Fruit fly (Drosophila melanogaster) whole organism, embryonic: ENCODE results near the gene CG2854.

Experiments used
- B-H1 ChIP-seq: fragments of 200-800 bp; sonication (Bioruptor generic); IDR thresholded peaks from 3 replicates; pipeline ENCODE4 v1.3.6; 2022; ENCODE audit warnings: missing biosample characterization, missing genetic modification characterization
- CG10209 ChIP-seq: fragments of 200-800 bp; sonication (Bioruptor generic); optimal IDR thresholded peaks from 3 replicates; lab custom pipeline; 2017; ENCODE audit warnings: missing biosample characterization, mild to moderate bottlenecking, missing genetic modification characterization, missing genetic modification reagents
- CG11695 ChIP-seq: fragments of 200-800 bp; sonication (Bioruptor generic); IDR thresholded peaks from 3 replicates; pipeline ENCODE4 v1.3.6; 2022; ENCODE audit warnings: missing biosample characterization, missing genetic modification characterization
- CG1233 ChIP-seq: fragments of 200-800 bp; sonication (Bioruptor generic); optimal IDR thresholded peaks from 4 replicates; lab custom pipeline; 2018; ENCODE audit warnings: missing biosample characterization, mild to moderate bottlenecking, missing genetic modification characterization
- CG12769 ChIP-seq: fragments of 200-800 bp; sonication (Bioruptor generic); optimal IDR thresholded peaks from 2 replicates; lab custom pipeline; 2019; ENCODE audit warnings: missing biosample characterization, mild to moderate bottlenecking, missing genetic modification characterization, moderate library complexity
- CG14710 ChIP-seq: fragments of 200-800 bp; sonication (Bioruptor generic); optimal IDR thresholded peaks from 3 replicates; lab custom pipeline; 2019; ENCODE audit warnings: missing biosample characterization, mild to moderate bottlenecking, missing genetic modification characterization, moderate library complexity
- CG15479 ChIP-seq: fragments of 200-800 bp; sonication (Bioruptor generic); optimal IDR thresholded peaks from 3 replicates; lab custom pipeline; 2019; ENCODE audit warnings: missing biosample characterization, mild to moderate bottlenecking, missing genetic modification characterization, moderate library complexity
- CG16863 ChIP-seq: fragments of 200-800 bp; sonication (Bioruptor generic); optimal IDR thresholded peaks from 3 replicates; lab custom pipeline; 2016; ENCODE audit warnings: missing biosample characterization, missing genetic modification characterization
- CG17912 ChIP-seq: fragments of 200-800 bp; sonication (Bioruptor generic); optimal IDR thresholded peaks from 2 replicates; lab custom pipeline; 2018; ENCODE audit warnings: missing biosample characterization, mild to moderate bottlenecking, missing genetic modification characterization
- CG2875 ChIP-seq: fragments of 200-800 bp; sonication (Bioruptor generic); optimal IDR thresholded peaks from 2 replicates; lab custom pipeline; 2017; ENCODE audit warnings: missing biosample characterization, mild to moderate bottlenecking, missing genetic modification characterization, missing genetic modification reagents
- CG30403 ChIP-seq: fragments of 200-800 bp; sonication (Bioruptor generic); optimal IDR thresholded peaks from 3 replicates; lab custom pipeline; 2016; ENCODE audit warnings: missing biosample characterization, missing genetic modification characterization
- CG33213 ChIP-seq: fragments of 200-800 bp; sonication (Bioruptor generic); optimal IDR thresholded peaks from 3 replicates; lab custom pipeline; 2016; ENCODE audit warnings: missing biosample characterization, missing genetic modification characterization
- CG3726 ChIP-seq: fragments of 200-800 bp; sonication (Bioruptor generic); IDR thresholded peaks from 3 replicates; pipeline ENCODE4, ENCODE4 v1.3.6; 2022; ENCODE audit warnings: missing biosample characterization, missing genetic modification characterization
- CG4730 ChIP-seq: fragments of 200-800 bp; sonication (Bioruptor generic); IDR thresholded peaks from 2 replicates; pipeline ENCODE4 v1.3.6; 2022; ENCODE audit warnings: missing biosample characterization, missing genetic modification characterization
- CG5245 ChIP-seq: fragments of 200-800 bp; sonication (Bioruptor generic); optimal IDR thresholded peaks from 3 replicates; lab custom pipeline; 2016; ENCODE audit warnings: missing biosample characterization, missing genetic modification characterization
- CG6175 ChIP-seq: fragments of 200-800 bp; sonication (Bioruptor generic); IDR thresholded peaks from 3 replicates; pipeline ENCODE4 v1.3.6; 2022; ENCODE audit warnings: missing biosample characterization, missing genetic modification characterization
- CG7839 ChIP-seq: fragments of 200-800 bp; sonication (Bioruptor generic); optimal IDR thresholded peaks from 3 replicates; lab custom pipeline; 2018; ENCODE audit warnings: missing biosample characterization, mild to moderate bottlenecking, missing genetic modification characterization, moderate library complexity
- CG9797 ChIP-seq: fragments of 200-800 bp; sonication (Bioruptor generic); optimal IDR thresholded peaks from 3 replicates; lab custom pipeline; 2018; ENCODE audit warnings: missing biosample characterization, mild to moderate bottlenecking, missing genetic modification characterization
- CHES-1-like ChIP-seq: fragments of 200-800 bp; sonication (Bioruptor generic); optimal IDR thresholded peaks from 2 replicates; lab custom pipeline; 2016; ENCODE audit warnings: missing biosample characterization, missing genetic modification characterization
- D19A ChIP-seq: fragments of 200-800 bp; optimal IDR thresholded peaks from 3 replicates; lab custom pipeline; 2019; ENCODE audit warnings: missing biosample characterization, mild to moderate bottlenecking, missing genetic modification characterization, moderate library complexity
- Dfd ChIP-seq, 2 experiments: fragments of >200 bp; optimal IDR thresholded peaks; 2 replicates each; lab custom pipeline; 2017; ENCODE audit warnings: missing biosample characterization in 2 of 2, missing genetic modification characterization in 2 of 2
- ERR ChIP-seq: fragments of 200-800 bp; sonication (Bioruptor generic); optimal IDR thresholded peaks from 2 replicates; lab custom pipeline; 2016; ENCODE audit warnings: missing biosample characterization, missing genetic modification characterization
- Lhr ChIP-seq: fragments of 200-800 bp; sonication (Bioruptor generic); optimal IDR thresholded peaks from 3 replicates; lab custom pipeline; 2017; ENCODE audit warnings: mild to moderate bottlenecking, missing biosample characterization, missing genetic modification reagents, missing genetic modification characterization
- Nf-YA ChIP-seq: fragments of 200-800 bp; sonication (Bioruptor generic); IDR thresholded peaks from 2 replicates; pipeline ENCODE4 v1.3.6; 2022; ENCODE audit warnings: missing biosample characterization, missing genetic modification characterization
- Opbp ChIP-seq: fragments of 200-800 bp; sonication (Bioruptor generic); IDR thresholded peaks from 3 replicates; pipeline ENCODE4 v1.3.6; 2022; ENCODE audit warnings: missing biosample characterization, missing genetic modification characterization; ENCODE audit not compliant: partially characterized antibody
- PHDP ChIP-seq: fragments of 200-800 bp; sonication (Bioruptor generic); optimal IDR thresholded peaks from 3 replicates; lab custom pipeline; 2018; ENCODE audit warnings: missing biosample characterization, mild to moderate bottlenecking, missing genetic modification characterization, moderate library complexity
- TFAM ChIP-seq: fragments of 200-800 bp; sonication (Bioruptor generic); optimal IDR thresholded peaks from 2 replicates; lab custom pipeline; 2017; ENCODE audit warnings: missing biosample characterization, missing genetic modification characterization, inconsistent platforms
- abd-A ChIP-seq: fragments of 200-800 bp; sonication (Bioruptor generic); optimal IDR thresholded peaks from 3 replicates; lab custom pipeline; 2019; ENCODE audit warnings: missing biosample characterization, mild to moderate bottlenecking, missing genetic modification characterization, moderate library complexity
- amos ChIP-seq: fragments of 200-800 bp; sonication (Bioruptor generic); IDR thresholded peaks from 2 replicates; pipeline ENCODE4 v1.3.6; 2022; ENCODE audit warnings: missing biosample characterization, missing genetic modification characterization; ENCODE audit not compliant: partially characterized antibody
- bcd ChIP-seq: fragments of 200-800 bp; sonication (Bioruptor generic); optimal IDR thresholded peaks from 2 replicates; lab custom pipeline; 2017; ENCODE audit warnings: missing biosample characterization, mild to moderate bottlenecking, missing genetic modification characterization
- bsh ChIP-seq, 2 experiments: fragments of 200-800 bp; sonication (Bioruptor generic); optimal IDR thresholded peaks; 2 replicates each; lab custom pipeline; 2017 to 2018; ENCODE audit warnings: mild to moderate bottlenecking in 2 of 2, missing biosample characterization in 2 of 2, missing genetic modification characterization in 2 of 2, moderate library complexity in 1 of 2
- chif ChIP-seq, 2 experiments: fragments of 200-800 bp; sonication (Bioruptor generic); optimal IDR thresholded peaks; 3 replicates each; lab custom pipeline; 2016; ENCODE audit warnings: missing biosample characterization in 2 of 2, missing genetic modification characterization in 2 of 2
- chinmo ChIP-seq: fragments of 200-800 bp; sonication (Bioruptor generic); IDR thresholded peaks from 4 replicates; pipeline ENCODE4 v1.3.6; 2022; ENCODE audit warnings: missing biosample characterization, missing genetic modification characterization; ENCODE audit not compliant: partially characterized antibody
- chm ChIP-seq: fragments of 200-800 bp; sonication (Bioruptor generic); IDR thresholded peaks from 2 replicates; pipeline ENCODE4 v1.3.6; 2022; ENCODE audit warnings: missing biosample characterization, missing genetic modification characterization
- cwo ChIP-seq: fragments of 200-800 bp; sonication (Bioruptor generic); optimal IDR thresholded peaks from 3 replicates; lab custom pipeline; 2017; ENCODE audit warnings: missing biosample characterization, missing genetic modification characterization, mild to moderate bottlenecking, moderate library complexity, missing genetic modification reagents
- disco-r ChIP-seq: fragments of 200-800 bp; sonication (Bioruptor generic); optimal IDR thresholded peaks from 2 replicates; lab custom pipeline; 2016; ENCODE audit warnings: missing biosample characterization, missing genetic modification characterization
- exex ChIP-seq: fragments of 200-800 bp; sonication (Bioruptor generic); optimal IDR thresholded peaks from 4 replicates; lab custom pipeline; 2018; ENCODE audit warnings: missing biosample characterization, mild to moderate bottlenecking, missing genetic modification characterization, moderate library complexity
- ftz-f1 ChIP-seq: fragments of 200-800 bp; sonication (Bioruptor generic); optimal IDR thresholded peaks from 2 replicates; lab custom pipeline; 2016; ENCODE audit warnings: missing biosample characterization, missing genetic modification characterization
- gfzf ChIP-seq: fragments of 200-800 bp; sonication (Bioruptor generic); optimal IDR thresholded peaks from 2 replicates; lab custom pipeline; 2016; ENCODE audit warnings: missing biosample characterization, mild to moderate bottlenecking, missing genetic modification characterization, moderate library complexity
- gro ChIP-seq: fragments of 200-800 bp; sonication (Bioruptor generic); optimal IDR thresholded peaks from 2 replicates; lab custom pipeline; 2016; ENCODE audit warnings: missing biosample characterization, missing genetic modification characterization
- ham ChIP-seq: fragments of 200-800 bp; sonication (Bioruptor generic); IDR thresholded peaks from 2 replicates; pipeline ENCODE4 v1.3.6; 2022; ENCODE audit warnings: missing biosample characterization, missing genetic modification characterization
- lilli ChIP-seq: fragments of 200-800 bp; sonication (Bioruptor generic); optimal IDR thresholded peaks from 3 replicates; lab custom pipeline; 2016; ENCODE audit warnings: missing biosample characterization, missing genetic modification characterization
- pfk ChIP-seq: fragments of 200-800 bp; sonication (Bioruptor generic); optimal IDR thresholded peaks from 2 replicates; lab custom pipeline; 2018; ENCODE audit warnings: missing biosample characterization, mild to moderate bottlenecking, missing genetic modification characterization, moderate library complexity
- psq ChIP-seq: fragments of 200-800 bp; sonication (Bioruptor generic); optimal IDR thresholded peaks from 2 replicates; lab custom pipeline; 2017; ENCODE audit warnings: missing biosample characterization, missing genetic modification characterization
- slou ChIP-seq: fragments of 200-800 bp; sonication (Bioruptor generic); optimal IDR thresholded peaks from 3 replicates; lab custom pipeline; 2016; ENCODE audit warnings: missing biosample characterization, missing genetic modification characterization
- tap ChIP-seq: fragments of 200-800 bp; optimal IDR thresholded peaks from 3 replicates; lab custom pipeline; 2019; ENCODE audit warnings: missing biosample characterization, mild to moderate bottlenecking, missing genetic modification characterization, moderate library complexity
- tna ChIP-seq: fragments of 200-800 bp; sonication (Bioruptor generic); IDR thresholded peaks from 2 replicates; pipeline ENCODE4 v1.3.6; 2022; ENCODE audit warnings: missing biosample characterization, missing genetic modification characterization; ENCODE audit not compliant: partially characterized antibody
- vvl ChIP-seq: fragments of 200-800 bp; sonication (Bioruptor generic); IDR thresholded peaks from 2 replicates; pipeline ENCODE4 v1.3.6; 2022; ENCODE audit warnings: missing biosample characterization, missing genetic modification characterization

The CG2854 gene

DNA sequence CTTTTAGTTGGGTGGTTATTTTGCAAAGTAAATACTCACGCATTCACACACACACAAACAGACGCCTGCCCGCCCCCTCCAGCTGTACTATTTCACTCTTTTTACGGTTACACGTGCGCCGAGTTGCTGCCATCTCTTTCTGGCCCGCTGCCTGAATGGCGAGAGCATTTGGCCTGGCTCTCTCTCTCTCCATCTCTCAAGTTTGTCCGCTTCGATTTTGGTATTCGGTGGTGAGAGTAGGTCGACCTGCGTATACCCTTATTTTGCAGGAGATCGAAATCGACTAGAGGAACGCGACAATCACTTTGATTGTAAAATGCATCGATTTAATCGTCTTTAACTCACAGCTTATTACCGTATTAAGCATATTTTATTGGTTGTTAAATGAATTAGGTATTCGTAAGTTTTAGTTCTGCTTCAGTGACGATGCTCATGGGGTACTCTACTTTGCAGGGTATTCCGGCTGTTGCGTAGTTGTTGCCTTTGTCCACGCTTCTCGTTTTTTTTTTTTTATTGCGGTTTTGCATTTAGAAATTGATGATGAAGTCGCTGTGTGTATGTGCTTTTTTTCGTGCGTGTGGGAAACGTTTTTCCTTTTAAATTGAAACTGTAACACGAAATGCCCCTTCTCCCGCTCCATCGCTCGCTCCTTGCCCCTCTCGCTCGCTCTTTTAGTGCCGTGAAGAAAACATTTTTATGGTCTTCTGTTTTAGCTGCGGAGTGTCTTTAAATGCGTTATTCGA lies 23.0 kb upstream of the CG2854 start (continued):
- TF ChIP-seq gro (GFP tag; lab: Kevin White, UChicago), result peak; percentile 94
- TF ChIP-seq D19A, result peak; percentile 100
- TF ChIP-seq CG2875, result peak; percentile 86
- peak; percentile 86 for TF ChIP-seq CG11695 (GFP tag; lab: Robert Waterston, UW)
- TF ChIP-seq CG30403, result peak; percentile 90
- peak; percentile 79 for TF ChIP-seq CG14710
- peak; percentile 82 for TF ChIP-seq CG33213 (GFP tag; lab: Kevin White, UChicago)
- peak; percentile 92 for TF ChIP-seq CG7839 (tag; lab: Kevin White, UChicago)
- peak; percentile 72; the same call in 1 of the 2 replicates for TF ChIP-seq ham (GFP tag; lab: Robert Waterston, UW)
- TF ChIP-seq B-H1 (GFP tag; lab: Robert Waterston, UW), result peak; percentile 66
- TF ChIP-seq gfzf, result no peak
- TF ChIP-seq CG6175 (GFP tag; lab: Robert Waterston, UW), result peak; percentile 24; the same call in 1 of the 3 replicates
- peak; percentile 84 for TF ChIP-seq tap (tag; lab: Kevin White, UChicago)
- TF ChIP-seq CG15479 (GFP tag; lab: Kevin White, UChicago), result peak; percentile 82
- peak; percentile 77; the same call in 3 of the 4 replicates for TF ChIP-seq chinmo (GFP tag; lab: Robert Waterston, UW)
- peak; percentile 80 for TF ChIP-seq psq (GFP tag; lab: Kevin White, UChicago)
- peak; percentile 94 for TF ChIP-seq lilli
- TF ChIP-seq ERR (GFP tag; lab: Kevin White, UChicago), result peak; percentile 84
- no peak for TF ChIP-seq TFAM (GFP tag; lab: Kevin White, UChicago)
- TF ChIP-seq pfk, result no peak
- TF ChIP-seq tna (GFP tag; lab: Robert Waterston, UW), result no peak
- TF ChIP-seq CG4730 (GFP tag; lab: Robert Waterston, UW), result peak; percentile 46; the same call in 1 of the 2 replicates
- peak; percentile 73 for TF ChIP-seq ftz-f1 (GFP tag; lab: Kevin White, UChicago)
- peak; percentile 77 to 88 for TF ChIP-seq bsh (GFP tag; optimal IDR thresholded peaks at IDR 0.05; lab: Kevin White, UChicago)
- peak; percentile 54 for TF ChIP-seq exex (tag; lab: Kevin White, UChicago)
- peak; percentile 87 for TF ChIP-seq bcd (GFP tag; lab: Kevin White, UChicago)
- peak; percentile 97 for TF ChIP-seq cwo (GFP tag; lab: Kevin White, UChicago)
- no peak for TF ChIP-seq Opbp
- peak; percentile 87 for TF ChIP-seq CG10209
- peak; percentile 93 for TF ChIP-seq CG16863 (GFP tag; lab: Kevin White, UChicago)
- peak; percentile 82 for TF ChIP-seq chm (GFP tag; lab: Robert Waterston, UW)
- no peak for TF ChIP-seq Dfd (GFP tag; optimal IDR thresholded peaks at IDR 0.05; lab: Kevin White, UChicago)
- TF ChIP-seq abd-A, result peak; percentile 92
- TF ChIP-seq PHDP (tag; lab: Kevin White, UChicago), result peak; percentile 92
- peak; percentile 67; the same call in 2 of the 3 replicates for TF ChIP-seq CG3726
- TF ChIP-seq Lhr (GFP tag; lab: Kevin White, UChicago), result peak; percentile 63
- TF ChIP-seq slou (GFP tag; lab: Kevin White, UChicago), result peak; percentile 64
- TF ChIP-seq vvl, result peak; percentile 87
- TF ChIP-seq disco-r, result peak; percentile 89
- TF ChIP-seq CG5245, result peak; percentile 80
- TF ChIP-seq CG17912 (GFP tag; lab: Kevin White, UChicago), result no peak
- TF ChIP-seq CG9797 (GFP tag; lab: Kevin White, UChicago), result peak; percentile 6
- TF ChIP-seq CHES-1-like (GFP tag; lab: Kevin White, UChicago), result peak; percentile 97
- peak; percentile 88 for TF ChIP-seq CG1233
- TF ChIP-seq amos (GFP tag; lab: Robert Waterston, UW), result no peak
- peak; percentile 90 for TF ChIP-seq chif (GFP tag; optimal IDR thresholded peaks at IDR 0.05; lab: Kevin White, UChicago)
- TF ChIP-seq CG12769 (tag; lab: Kevin White, UChicago), result peak; percentile 94
- peak; percentile 54; the same call in 1 of the 2 replicates for TF ChIP-seq Nf-YA (GFP tag; lab: Robert Waterston, UW)
